Fruit fly (Drosophila melanogaster) whole organism, adult: ENCODE results near the gene f-cup.

ENCODE experiments used
- CG11617 ChIP-seq: fragments of 200-800 bp; sonication (Bioruptor generic); optimal IDR thresholded peaks from 2 replicates; lab custom pipeline; 2017; ENCODE audit warnings: mild to moderate bottlenecking, missing biosample characterization, missing genetic modification reagents, missing genetic modification characterization
- CG12768 ChIP-seq: fragments of 200-800 bp; sonication (Bioruptor generic); optimal IDR thresholded peaks from 2 replicates; lab custom pipeline; 2017; ENCODE audit warnings: missing biosample characterization, missing genetic modification characterization, mild to moderate bottlenecking, moderate library complexity, missing genetic modification reagents
- CG14711 ChIP-seq: fragments of 200-800 bp; sonication (Bioruptor generic); optimal IDR thresholded peaks from 2 replicates; lab custom pipeline; 2018; ENCODE audit warnings: missing biosample characterization, mild to moderate bottlenecking, missing genetic modification characterization, moderate library complexity
- CG1620 ChIP-seq: fragments of 200-800 bp; sonication (Bioruptor generic); optimal IDR thresholded peaks from 2 replicates; lab custom pipeline; 2016; ENCODE audit warnings: missing biosample characterization, missing genetic modification characterization
- CG33017 ChIP-seq: fragments of 200-800 bp; sonication (Bioruptor generic); optimal IDR thresholded peaks from 2 replicates; lab custom pipeline; 2018; ENCODE audit warnings: missing biosample characterization, mild to moderate bottlenecking, missing genetic modification characterization, moderate library complexity
- CG5204 ChIP-seq: fragments of 200-800 bp; sonication (Bioruptor generic); optimal IDR thresholded peaks from 2 replicates; lab custom pipeline; 2016; ENCODE audit warnings: missing biosample characterization, missing genetic modification characterization
- CG7045 ChIP-seq: fragments of 200-800 bp; sonication (Bioruptor generic); optimal IDR thresholded peaks from 2 replicates; lab custom pipeline; 2017; ENCODE audit warnings: missing biosample characterization, mild to moderate bottlenecking, missing genetic modification characterization
- CG7101 ChIP-seq: fragments of 200-800 bp; sonication (Bioruptor generic); optimal IDR thresholded peaks from 2 replicates; lab custom pipeline; 2018; ENCODE audit warnings: missing biosample characterization, mild to moderate bottlenecking, missing genetic modification characterization, moderate library complexity
- Clk ChIP-seq: fragments of 200-800 bp; sonication (Bioruptor generic); optimal IDR thresholded peaks from 2 replicates; lab custom pipeline; 2017; ENCODE audit warnings: missing biosample characterization, missing genetic modification characterization
- Crg-1 ChIP-seq: fragments of 200-800 bp; sonication (Bioruptor generic); optimal IDR thresholded peaks from 2 replicates; lab custom pipeline; 2016; ENCODE audit warnings: missing biosample characterization, missing genetic modification characterization
- Hr96 ChIP-seq: fragments of 200-800 bp; sonication (Bioruptor generic); optimal IDR thresholded peaks from 2 replicates; lab custom pipeline; 2016; ENCODE audit warnings: missing biosample characterization, missing genetic modification characterization
- Mnt ChIP-seq: fragments of 200-800 bp; sonication (Bioruptor generic); optimal IDR thresholded peaks from 2 replicates; lab custom pipeline; 2016; ENCODE audit warnings: missing biosample characterization, mild to moderate bottlenecking, missing genetic modification characterization
- bab1 ChIP-seq: fragments of 200-800 bp; sonication (Bioruptor generic); optimal IDR thresholded peaks from 3 replicates; lab custom pipeline; 2019; ENCODE audit warnings: missing biosample characterization, mild to moderate bottlenecking, missing genetic modification characterization, moderate library complexity
- cic ChIP-seq: fragments of 200-800 bp; sonication (Bioruptor generic); optimal IDR thresholded peaks from 2 replicates; lab custom pipeline; 2017; ENCODE audit warnings: missing biosample characterization, mild to moderate bottlenecking, missing genetic modification characterization, moderate library complexity
- cnc ChIP-seq, 2 experiments: fragments of >200 bp; optimal IDR thresholded peaks; 2 replicates each; lab custom pipeline; 2017
- kay ChIP-seq: fragments of 200-800 bp; sonication (Bioruptor generic); peaks from one replicate; lab custom pipeline; 2016; ENCODE audit warnings: missing biosample characterization, missing genetic modification characterization, borderline replicate concordance
- ovo ChIP-seq: fragments of 200-800 bp; sonication (Bioruptor generic); optimal IDR thresholded peaks from 2 replicates; lab custom pipeline; 2016; ENCODE audit warnings: missing biosample characterization, missing genetic modification characterization
- pad ChIP-seq: fragments of 200-800 bp; sonication (Bioruptor generic); optimal IDR thresholded peaks from 3 replicates; lab custom pipeline; 2017; ENCODE audit warnings: missing biosample characterization, missing genetic modification characterization, mild to moderate bottlenecking, moderate library complexity, missing genetic modification reagents
- tj ChIP-seq: fragments of 200-800 bp; sonication (Bioruptor generic); optimal IDR thresholded peaks from 3 replicates; lab custom pipeline; 2017; ENCODE audit warnings: missing biosample characterization, mild to moderate bottlenecking, missing genetic modification characterization, moderate library complexity
- toe ChIP-seq: fragments of 200-800 bp; sonication (Bioruptor generic); optimal IDR thresholded peaks from 2 replicates; lab custom pipeline; 2016; ENCODE audit warnings: missing biosample characterization, missing genetic modification characterization

The f-cup gene

dm6 chr3R:13659865-13660738 lies 40.5 kb downstream of the f-cup start, which contains the start of gene Hrb87F:
Hrb87F (minus strand) TSS chr3R:13660531.
- TF ChIP-seq cnc (optimal IDR thresholded peaks at IDR 0.05; lab: Kevin White, UChicago) (no peak), CG5204 (GFP tag; lab: Kevin White, UChicago) (no peak), kay (GFP tag; lab: Kevin White, UChicago) (peak; percentile 66), pad (no peak), toe (GFP tag; lab: Kevin White, UChicago) (no peak), CG11617 (peak; percentile 24), CG12768 (peak; percentile 19), CG7045 (GFP tag; lab: Kevin White, UChicago) (no peak), Hr96 (no peak), Crg-1 (peak; percentile 3), CG1620 (GFP tag; lab: Kevin White, UChicago) (peak; percentile 10), CG7101 (tag; lab: Kevin White, UChicago) (no peak), tj (GFP tag; lab: Kevin White, UChicago) (peak; percentile 69), CG33017 (tag; lab: Kevin White, UChicago) (no peak), CG14711 (tag; lab: Kevin White, UChicago) (no peak), cic (GFP tag; lab: Kevin White, UChicago) (peak; percentile 40), Clk (no peak), Mnt (GFP tag; lab: Kevin White, UChicago) (peak; percentile 84), bab1 (GFP tag; lab: Kevin White, UChicago) (peak; percentile 57), ovo (GFP tag; lab: Kevin White, UChicago) (no peak)

- TF ChIP-seq Hr96 (no peak), cnc (optimal IDR thresholded peaks at IDR 0.05; lab: Kevin White, UChicago) (peak in 1 of 2 experiments; percentile 32), CG7045 (GFP tag; lab: Kevin White, UChicago) (no peak), bab1 (GFP tag; lab: Kevin White, UChicago) (no peak), toe (GFP tag; lab: Kevin White, UChicago) (no peak)
These were observed 44.3 kb downstream of the f-cup start, which contains the start of gene Rbp4 for dm6 chr3R:13656294-13656693. Rbp4 (minus strand) TSS chr3R:13656394.

- TF ChIP-seq CG7101 (tag; lab: Kevin White, UChicago) (no peak), pad (peak; percentile 38)
These were observed 52.7 kb downstream of the f-cup start for dm6 chr3R:13647734-13648541.

dm6 chr3R:13646729-13647633 lies 53.7 kb downstream of the f-cup start, which contains the start of gene rin:
rin (plus strand) TSS chr3R:13647004.
- TF ChIP-seq CG1620 (GFP tag; lab: Kevin White, UChicago): no peak
- TF ChIP-seq cic (GFP tag; lab: Kevin White, UChicago): peak; percentile 32
- TF ChIP-seq Mnt (GFP tag; lab: Kevin White, UChicago): no peak
- TF ChIP-seq Crg-1: no peak
- TF ChIP-seq kay (GFP tag; lab: Kevin White, UChicago): peak; percentile 30
- TF ChIP-seq pad: peak; percentile 4
- TF ChIP-seq Hr96: no peak
- TF ChIP-seq bab1 (GFP tag; lab: Kevin White, UChicago): peak; percentile 27
- TF ChIP-seq CG12768: peak; percentile 28
- peak; percentile 94 for TF ChIP-seq tj (GFP tag; lab: Kevin White, UChicago)
- TF ChIP-seq ovo (GFP tag; lab: Kevin White, UChicago): no peak

dm6 chr3R:13645874-13646370 lies 54.7 kb downstream of the f-cup start, which contains the start of gene sqd:
sqd (minus strand) TSS chr3R:13646304.
- TF ChIP-seq Mnt (GFP tag; lab: Kevin White, UChicago) (peak; percentile 42), CG7101 (tag; lab: Kevin White, UChicago) (peak; percentile 67), toe (GFP tag; lab: Kevin White, UChicago) (no peak), CG33017 (tag; lab: Kevin White, UChicago) (peak; percentile 48), tj (GFP tag; lab: Kevin White, UChicago) (peak; percentile 47), CG14711 (tag; lab: Kevin White, UChicago) (peak; percentile 41), CG1620 (GFP tag; lab: Kevin White, UChicago) (peak; percentile 46), cic (GFP tag; lab: Kevin White, UChicago) (peak; percentile 46), CG7045 (GFP tag; lab: Kevin White, UChicago) (peak; percentile 55), pad (peak; percentile 31), CG11617 (peak; percentile 55), kay (GFP tag; lab: Kevin White, UChicago) (peak; percentile 51), Clk (no peak), Hr96 (peak; percentile 72), cnc (optimal IDR thresholded peaks at IDR 0.05; lab: Kevin White, UChicago) (no peak), CG5204 (GFP tag; lab: Kevin White, UChicago) (no peak), bab1 (GFP tag; lab: Kevin White, UChicago) (peak; percentile 74), Crg-1 (peak; percentile 49), CG12768 (peak; percentile 70), ovo (GFP tag; lab: Kevin White, UChicago) (peak; percentile 30)
